Worm (Caenorhabditis elegans) whole organism, L1 larva: ENCODE results near the gene ZK1240.3.

ENCODE experiments used
- C34B4.2 ChIP-seq: sonication (generic microtip); optimal IDR thresholded peaks from 2 replicates; lab custom pipeline; 2017; ENCODE audit warnings: mild to moderate bottlenecking, missing genetic modification characterization, missing compliant biosample characterization
- aha-1 ChIP-seq: fragments of 150-350 bp; optimal IDR thresholded peaks from 2 replicates; lab custom pipeline; 2014; ENCODE audit warnings: missing biosample characterization, missing genetic modification characterization
- blmp-1 ChIP-seq: fragments of 150-350 bp; optimal IDR thresholded peaks from 2 replicates; lab custom pipeline; 2014; ENCODE audit warnings: missing biosample characterization, missing genetic modification characterization
- ceh-82 ChIP-seq, 3 experiments: fragments of 150-350 bp in 1 of 3; sonication (generic microtip) in 2 of 3; optimal IDR thresholded peaks; 2 replicates each; lab custom pipeline; 2014 to 2017; ENCODE audit warnings: missing biosample characterization in 3 of 3, missing genetic modification characterization in 3 of 3
- dpl-1 ChIP-seq, 3 experiments: fragments of 150-350 bp in 2 of 3; sonication (generic microtip) in 1 of 3; optimal IDR thresholded peaks; 2 replicates each; lab custom pipeline; 2014 to 2017; ENCODE audit warnings: missing biosample characterization in 3 of 3, missing genetic modification characterization in 3 of 3, missing genetic modification reagents in 3 of 3
- efl-1 ChIP-seq, 4 experiments: fragments of 150-350 bp; optimal IDR thresholded peaks in 3 of 4; peaks in 1 of 4; 1 replicate in 1 of 4; 2 replicates in 3 of 4; lab custom pipeline; 2014; ENCODE audit warnings: missing biosample characterization in 2 of 4, missing genetic modification characterization in 2 of 4, missing genetic modification reagents in 2 of 4
- egl-27 ChIP-seq, 2 experiments: fragments of 150-350 bp in 1 of 2; sonication (generic microtip); optimal IDR thresholded peaks; 3 replicates each; lab custom pipeline; 2017 to 2018; ENCODE audit warnings: missing biosample characterization in 2 of 2, missing genetic modification characterization in 2 of 2, missing genetic modification reagents in 2 of 2
- hpl-2 ChIP-seq: fragments of 150-350 bp; optimal IDR thresholded peaks from 2 replicates; lab custom pipeline; 2014; ENCODE audit warnings: missing biosample characterization, missing genetic modification reagents, missing genetic modification characterization
- isw-1 ChIP-seq: fragments of 200-800 bp; sonication (Bioruptor generic); IDR thresholded peaks from 2 replicates; pipeline ENCODE4 v1.3.6; 2022; ENCODE audit warnings: missing genetic modification characterization, missing compliant biosample characterization
- lin-13 ChIP-seq: fragments of 150-350 bp; optimal IDR thresholded peaks from 2 replicates; lab custom pipeline; 2014; ENCODE audit warnings: missing biosample characterization, missing genetic modification reagents, missing genetic modification characterization
- lin-14 ChIP-seq: fragments of 200-800 bp; sonication (Bioruptor generic); optimal IDR thresholded peaks from 2 replicates; lab custom pipeline; 2018; ENCODE audit warnings: mild to moderate bottlenecking, missing genetic modification characterization, moderate library complexity, missing compliant biosample characterization
- lin-39 ChIP-seq: fragments of 150-350 bp; optimal IDR thresholded peaks from 2 replicates; lab custom pipeline; 2014; ENCODE audit warnings: missing biosample characterization, missing genetic modification reagents, missing genetic modification characterization
- mab-9 ChIP-seq: fragments of 200-800 bp; sonication (Bioruptor generic); IDR thresholded peaks from 2 replicates; pipeline ENCODE4 v1.3.6; 2022; ENCODE audit warnings: missing genetic modification reagents, missing genetic modification characterization, missing compliant biosample characterization
- mep-1 ChIP-seq: fragments of 150-350 bp; optimal IDR thresholded peaks from 2 replicates; lab custom pipeline; 2014; ENCODE audit warnings: missing biosample characterization, missing genetic modification characterization
- nhr-19 ChIP-seq: fragments of 200-800 bp; sonication (Bioruptor generic); conservative IDR thresholded peaks from 2 replicates; pipeline ENCODE4 v1.3.6; 2022; ENCODE audit warnings: missing genetic modification characterization, missing compliant biosample characterization
- nhr-76 ChIP-seq: sonication (generic microtip); optimal IDR thresholded peaks from 2 replicates; lab custom pipeline; 2017; ENCODE audit warnings: missing biosample characterization, missing genetic modification characterization
- nhr-77 ChIP-seq: fragments of 150-350 bp; optimal IDR thresholded peaks from 2 replicates; lab custom pipeline; 2014; ENCODE audit warnings: missing biosample characterization, missing genetic modification characterization
- nhr-84 ChIP-seq: sonication (generic microtip); optimal IDR thresholded peaks from 2 replicates; lab custom pipeline; 2017; ENCODE audit warnings: missing biosample characterization, missing genetic modification characterization
- nhr-90 ChIP-seq: sonication (generic microtip); optimal IDR thresholded peaks from 2 replicates; lab custom pipeline; 2016; ENCODE audit warnings: mild to moderate bottlenecking, missing genetic modification characterization, missing compliant biosample characterization; ENCODE audit not compliant: poor library complexity
- pqm-1 ChIP-seq: sonication (generic microtip); optimal IDR thresholded peaks from 3 replicates; lab custom pipeline; 2017; ENCODE audit warnings: missing biosample characterization, missing genetic modification characterization
- skn-1 ChIP-seq: fragments of 150-350 bp; optimal IDR thresholded peaks from 2 replicates; lab custom pipeline; 2014; ENCODE audit warnings: missing biosample characterization, missing genetic modification characterization
- sox-4 ChIP-seq: sonication (generic microtip); optimal IDR thresholded peaks from 2 replicates; lab custom pipeline; 2016; ENCODE audit warnings: missing genetic modification characterization, missing compliant biosample characterization
- sptf-1 ChIP-seq: fragments of 150-350 bp; optimal IDR thresholded peaks from 2 replicates; lab custom pipeline; 2014; ENCODE audit warnings: missing biosample characterization, missing genetic modification characterization
- sup-37 ChIP-seq: fragments of 200-800 bp; sonication (Bioruptor generic); optimal IDR thresholded peaks from 2 replicates; lab custom pipeline; 2018; ENCODE audit warnings: mild to moderate bottlenecking, missing genetic modification characterization, missing compliant biosample characterization
- tbx-2 ChIP-seq: sonication (generic microtip); optimal IDR thresholded peaks from 2 replicates; lab custom pipeline; 2016; ENCODE audit warnings: missing genetic modification characterization, missing compliant biosample characterization
- unc-30 ChIP-seq: sonication (generic microtip); optimal IDR thresholded peaks from 2 replicates; lab custom pipeline; 2017; ENCODE audit warnings: missing biosample characterization, missing genetic modification characterization
- unc-86 ChIP-seq: sonication (generic microtip); optimal IDR thresholded peaks from 2 replicates; lab custom pipeline; 2016; ENCODE audit warnings: missing genetic modification characterization, missing compliant biosample characterization
- xbp-1 ChIP-seq: sonication (generic microtip); optimal IDR thresholded peaks from 2 replicates; lab custom pipeline; 2016; ENCODE audit warnings: missing genetic modification characterization, missing compliant biosample characterization
- zip-4 ChIP-seq: fragments of 200-800 bp; sonication (Bioruptor generic); optimal IDR thresholded peaks from 2 replicates; lab custom pipeline; 2018; ENCODE audit warnings: mild to moderate bottlenecking, missing genetic modification characterization, moderate library complexity, missing compliant biosample characterization
- ztf-11 ChIP-seq, 2 experiments: sonication (generic microtip); optimal IDR thresholded peaks; 2 replicates each; lab custom pipeline; 2016 to 2017; ENCODE audit warnings: missing genetic modification characterization in 2 of 2, missing biosample characterization in 1 of 2, missing compliant biosample characterization in 1 of 2
- ztf-4 ChIP-seq: fragments of 150-350 bp; optimal IDR thresholded peaks from 2 replicates; lab custom pipeline; 2014; ENCODE audit warnings: missing biosample characterization, missing genetic modification characterization

The ZK1240.3 gene

DNA sequence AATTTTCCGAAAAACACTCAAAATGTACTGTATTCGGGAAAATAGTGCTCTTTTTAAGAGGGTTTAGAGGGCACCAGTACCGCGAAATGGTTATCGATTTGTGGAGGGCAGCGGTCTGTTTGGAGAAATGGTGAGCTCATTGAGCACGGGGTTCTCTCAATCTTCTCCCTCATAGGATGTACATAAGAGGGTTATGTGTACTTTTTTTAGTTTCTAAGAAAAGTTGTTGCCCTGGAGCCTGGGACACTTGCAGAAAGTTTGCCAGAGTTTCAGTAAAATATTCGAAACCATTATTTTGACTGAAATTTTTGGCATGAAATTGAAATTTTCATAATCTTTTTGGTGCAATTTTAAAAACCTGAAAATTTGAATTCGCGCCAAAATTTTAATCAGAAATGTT, 32.4 kb downstream of the ZK1240.3 start, which contains the start of gene F43C11.10:
TSS of gene F43C11.10 (minus strand) at position 101 of the 400 bp plus-strand sequence.
- TF ChIP-seq sptf-1 (no peak), sup-37 (GFP tag; lab: Kevin White, UChicago) (no peak), zip-4 (no peak), hpl-2 (GFP tag; lab: Kevin White, UChicago) (no peak), ceh-82 (tag; optimal IDR thresholded peaks at IDR 0.05; lab: Kevin White, UChicago) (no peak)

- no peak for TF ChIP-seq ztf-11 (tag; optimal IDR thresholded peaks at IDR 0.05; lab: Kevin White, UChicago)
- TF ChIP-seq ztf-4 (tag; lab: Kevin White, UChicago): no peak
Observed at ce11 chrII:2353012-2353411, 32.9 kb downstream of the ZK1240.3 start, which contains the start of gene F43C11.3. Gene F43C11.3 (plus strand): TSS chrII:2353312.

DNA sequence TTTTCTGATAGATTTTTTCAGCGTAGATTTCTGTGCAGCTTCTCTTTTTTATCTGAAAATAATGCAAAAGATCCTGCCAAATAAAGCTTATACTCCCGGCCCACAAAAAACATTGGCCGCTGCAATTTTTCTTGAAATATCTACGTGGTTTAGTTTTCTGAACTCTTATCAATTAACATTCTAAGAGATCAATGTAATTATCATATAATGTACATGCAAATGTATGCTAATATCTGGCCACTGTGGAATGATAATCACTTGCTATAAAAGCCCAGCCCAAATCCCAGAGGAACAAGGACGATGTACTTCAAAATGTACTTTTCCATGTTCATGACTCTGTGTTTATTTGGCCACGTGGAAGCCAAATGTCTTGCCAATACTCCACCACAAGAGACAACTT, 34.3 kb downstream of the ZK1240.3 start, which contains the start of gene F43C11.2:
TSS of gene F43C11.2 (plus strand) at position 301 of the 400 bp plus-strand sequence.
- TF ChIP-seq skn-1 (no peak), mab-9 (GFP tag; lab: Robert Waterston, UW) (no peak), nhr-84 (no peak), C34B4.2 (tag; lab: Kevin White, UChicago) (no peak), blmp-1 (no peak)
- TF ChIP-seq, all 84 proteins: peak for 0

- TF ChIP-seq lin-14 (GFP tag; lab: Kevin White, UChicago) (no peak), ztf-4 (tag; lab: Kevin White, UChicago) (no peak), pqm-1 (tag; lab: Kevin White, UChicago) (no peak), dpl-1 (GFP tag; optimal IDR thresholded peaks at IDR 0.05; lab: Kevin White, UChicago) (no peak), sup-37 (GFP tag; lab: Kevin White, UChicago) (no peak), mep-1 (no peak), lin-13 (GFP tag; lab: Kevin White, UChicago) (no peak), mab-9 (GFP tag; lab: Robert Waterston, UW) (no peak), ztf-11 (tag; optimal IDR thresholded peaks at IDR 0.05; lab: Kevin White, UChicago) (no peak), nhr-19 (GFP tag; lab: Robert Waterston, UW) (no peak), lin-39 (tag; lab: Kevin White, UChicago) (no peak), nhr-90 (tag; lab: Kevin White, UChicago) (no peak), sox-4 (no peak), isw-1 (GFP tag; lab: Robert Waterston, UW) (no peak)
Observed at ce11 chrII:2356795-2357194, 36.7 kb downstream of the ZK1240.3 start, which contains the start of gene F43C11.1. Gene F43C11.1 (plus strand): TSS chrII:2357095.

DNA sequence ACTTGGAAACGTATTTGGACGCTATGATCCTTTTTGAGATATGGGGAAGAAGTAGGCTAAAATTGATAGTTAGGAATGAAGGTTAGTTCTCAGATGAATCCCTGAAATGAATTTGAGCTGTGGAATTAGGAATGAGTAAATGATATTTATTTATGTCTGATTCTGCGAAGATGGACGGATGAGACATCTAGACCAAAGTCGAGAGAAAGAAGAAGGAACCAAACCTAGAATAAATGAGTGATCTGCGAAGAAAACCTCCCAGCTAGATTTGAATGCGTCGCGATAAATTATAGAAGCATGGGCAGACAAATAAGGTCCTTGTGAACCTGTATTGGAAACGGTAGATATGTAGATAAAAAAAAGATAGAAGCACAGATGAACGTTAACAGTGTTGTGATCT, 39.8 kb downstream of the ZK1240.3 start, which contains the start of gene F43C11.16:
TSS of gene F43C11.16 (minus strand) at position 101 of the 400 bp plus-strand sequence.
- TF ChIP-seq tbx-2 (no peak), nhr-77 (tag; lab: Kevin White, UChicago) (no peak), efl-1 (optimal IDR thresholded peaks at IDR 0.05; lab: Kevin White, UChicago) (no peak), efl-1 (GFP tag; optimal IDR thresholded peaks at IDR 0.05 in 1 of 2; lab: Kevin White, UChicago) (peak in 1 of 2 experiments; percentile 18)

DNA sequence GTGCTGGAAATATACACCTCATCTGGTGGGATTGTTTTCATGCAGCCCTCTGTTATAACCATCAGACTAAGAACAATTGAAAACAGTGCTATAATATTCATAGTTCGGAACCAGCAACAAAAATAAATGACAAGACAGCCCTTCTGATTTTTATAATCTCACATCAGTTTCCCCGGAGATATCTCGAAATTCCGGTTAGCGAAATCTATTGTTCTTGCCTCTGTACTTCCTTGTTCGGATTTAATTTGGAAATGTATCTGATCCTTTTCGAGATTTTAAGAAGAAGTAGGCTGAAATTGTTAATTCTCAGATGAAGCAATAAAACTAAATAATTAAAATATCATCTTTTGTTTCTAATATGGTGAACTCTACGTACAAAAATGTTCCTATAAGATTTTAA, 43.5 kb downstream of the ZK1240.3 start, which contains the start of gene F43C11.11:
TSS of gene F43C11.11 (minus strand) at position 101 of the 400 bp plus-strand sequence.
- no peak for TF ChIP-seq ceh-82 (tag; optimal IDR thresholded peaks at IDR 0.05; lab: Kevin White, UChicago)
- no peak for TF ChIP-seq xbp-1 (tag; lab: Kevin White, UChicago)
- TF ChIP-seq unc-86 (tag; lab: Kevin White, UChicago): no peak
- TF ChIP-seq egl-27 (tag; optimal IDR thresholded peaks at IDR 0.05; lab: Kevin White, UChicago): no peak
- TF ChIP-seq sox-4: no peak
- no peak for TF ChIP-seq nhr-76
- no peak for TF ChIP-seq aha-1
- no peak for TF ChIP-seq unc-30 (tag; lab: Kevin White, UChicago)
